Fruit fly (Drosophila melanogaster) whole organism, pupa: ENCODE results near the gene BBS1.

Experiments used
- CG10348 ChIP-seq: fragments of 200-800 bp; sonication (Bioruptor generic); IDR thresholded peaks from 2 replicates; pipeline ENCODE4 v1.3.6; 2022; ENCODE audit warnings: missing biosample characterization, missing genetic modification characterization
- CG12605 ChIP-seq: fragments of 200-800 bp; sonication (Bioruptor generic); IDR thresholded peaks from 2 replicates; pipeline ENCODE4 v1.3.6; 2022; ENCODE audit warnings: missing biosample characterization, missing genetic modification characterization
- CG13204 ChIP-seq: fragments of 200-800 bp; sonication (Bioruptor generic); optimal IDR thresholded peaks from 2 replicates; lab custom pipeline; 2018; ENCODE audit warnings: missing biosample characterization, mild to moderate bottlenecking, missing genetic modification characterization, moderate library complexity
- CG14655 ChIP-seq: fragments of 200-800 bp; sonication (Bioruptor generic); optimal IDR thresholded peaks from 3 replicates; lab custom pipeline; 2017; ENCODE audit warnings: mild to moderate bottlenecking, missing biosample characterization, missing genetic modification reagents, missing genetic modification characterization
- CG15710 ChIP-seq: fragments of 200-800 bp; sonication (Bioruptor generic); optimal IDR thresholded peaks from 2 replicates; lab custom pipeline; 2018; ENCODE audit warnings: missing biosample characterization, mild to moderate bottlenecking, missing genetic modification characterization, moderate library complexity
- CG17806 ChIP-seq: fragments of 200-800 bp; sonication (Bioruptor generic); optimal IDR thresholded peaks from 2 replicates; lab custom pipeline; 2018; ENCODE audit warnings: missing biosample characterization, mild to moderate bottlenecking, missing genetic modification characterization, moderate library complexity
- CG32121 ChIP-seq: fragments of 200-800 bp; sonication (Bioruptor generic); IDR thresholded peaks from 2 replicates; pipeline ENCODE4 v1.3.6; 2022; ENCODE audit warnings: missing biosample characterization, missing genetic modification characterization
- CG34367 ChIP-seq: fragments of 200-800 bp; sonication (Bioruptor generic); optimal IDR thresholded peaks from 2 replicates; lab custom pipeline; 2018; ENCODE audit warnings: missing biosample characterization, mild to moderate bottlenecking, missing genetic modification characterization
- CG4496 ChIP-seq: fragments of 200-800 bp; sonication (Bioruptor generic); IDR thresholded peaks from 3 replicates; pipeline ENCODE4 v1.3.6; 2022; ENCODE audit warnings: missing biosample characterization, missing genetic modification characterization
- CG8159 ChIP-seq: fragments of 200-800 bp; sonication (Bioruptor generic); optimal IDR thresholded peaks from 3 replicates; lab custom pipeline; 2018; ENCODE audit warnings: missing biosample characterization, mild to moderate bottlenecking, missing genetic modification characterization, moderate library complexity
- CG8301 ChIP-seq: fragments of 200-800 bp; sonication (Bioruptor generic); optimal IDR thresholded peaks from 2 replicates; lab custom pipeline; 2018; ENCODE audit warnings: missing biosample characterization, mild to moderate bottlenecking, missing genetic modification characterization
- CG9948 ChIP-seq: fragments of 200-800 bp; sonication (Bioruptor generic); optimal IDR thresholded peaks from 2 replicates; lab custom pipeline; 2018; ENCODE audit warnings: missing biosample characterization, mild to moderate bottlenecking, missing genetic modification characterization, moderate library complexity
- D1 ChIP-seq: fragments of 200-800 bp; sonication (Bioruptor generic); optimal IDR thresholded peaks from 2 replicates; lab custom pipeline; 2018; ENCODE audit warnings: missing biosample characterization, mild to moderate bottlenecking, missing genetic modification characterization, moderate library complexity
- EcR ChIP-seq: fragments of 200-800 bp; sonication (Bioruptor generic); optimal IDR thresholded peaks from 3 replicates; lab custom pipeline; 2019; ENCODE audit warnings: missing biosample characterization, missing genetic modification characterization, mild to moderate bottlenecking, moderate library complexity, missing genetic modification reagents
- Ets98B ChIP-seq: fragments of 200-800 bp; sonication (Bioruptor generic); IDR thresholded peaks from 2 replicates; pipeline ENCODE4 v1.3.6; 2022; ENCODE audit warnings: missing biosample characterization, missing genetic modification characterization
- Pif1A ChIP-seq: fragments of 200-800 bp; sonication (Bioruptor generic); optimal IDR thresholded peaks from 3 replicates; lab custom pipeline; 2016; ENCODE audit warnings: missing biosample characterization, missing genetic modification characterization
- Pif1B ChIP-seq: fragments of 200-800 bp; sonication (Bioruptor generic); optimal IDR thresholded peaks from 3 replicates; lab custom pipeline; 2016; ENCODE audit warnings: missing biosample characterization, missing genetic modification characterization
- Snoo ChIP-seq: fragments of 200-800 bp; sonication (Bioruptor generic); optimal IDR thresholded peaks from 3 replicates; lab custom pipeline; 2017; ENCODE audit warnings: missing biosample characterization, mild to moderate bottlenecking, missing genetic modification characterization, inconsistent platforms
- fd96Ca ChIP-seq: fragments of 200-800 bp; sonication (Bioruptor generic); IDR thresholded peaks from 3 replicates; pipeline ENCODE4 v1.3.6; 2022; ENCODE audit warnings: missing biosample characterization, missing genetic modification characterization
- gl ChIP-seq: fragments of 200-800 bp; sonication (Bioruptor generic); optimal IDR thresholded peaks from 2 replicates; lab custom pipeline; 2018; ENCODE audit warnings: missing biosample characterization, mild to moderate bottlenecking, missing genetic modification characterization
- rn ChIP-seq: fragments of 200-800 bp; sonication (Bioruptor generic); IDR thresholded peaks from 2 replicates; pipeline ENCODE4 v1.3.6; 2022; ENCODE audit warnings: missing biosample characterization, missing genetic modification characterization

BBS1 gene

dm6 chr3L:7103941-7104340, 21.8 kb upstream of the BBS1 start:
- no peak for TF ChIP-seq CG13204 (GFP tag; lab: Kevin White, UChicago)
- no peak for TF ChIP-seq fd96Ca (GFP tag; lab: Robert Waterston, UW)
- TF ChIP-seq Pif1B (GFP tag; lab: Kevin White, UChicago): no peak
- no peak for TF ChIP-seq EcR (GFP tag; lab: Kevin White, UChicago)
- TF ChIP-seq rn (GFP tag; lab: Robert Waterston, UW): no peak
- no peak for TF ChIP-seq D1 (tag; lab: Kevin White, UChicago)
- TF ChIP-seq CG10348 (GFP tag; lab: Robert Waterston, UW): no peak
- TF ChIP-seq CG4496 (GFP tag; lab: Robert Waterston, UW): peak; percentile 40; the same call in 1 of the 3 replicates
- TF ChIP-seq CG8159 (tag; lab: Kevin White, UChicago): no peak
- peak; percentile 13 for TF ChIP-seq CG14655 (GFP tag; lab: Kevin White, UChicago)
- no peak for TF ChIP-seq CG17806 (tag; lab: Kevin White, UChicago)
- no peak for TF ChIP-seq Ets98B
- TF ChIP-seq gl (tag; lab: Kevin White, UChicago): no peak
- no peak for TF ChIP-seq CG34367 (tag; lab: Kevin White, UChicago)
- TF ChIP-seq CG9948 (tag; lab: Kevin White, UChicago): no peak
- no peak for TF ChIP-seq CG15710 (tag; lab: Kevin White, UChicago)
- no peak for TF ChIP-seq Snoo (tag; lab: Kevin White, UChicago)
- TF ChIP-seq, all 21 proteins: peak for 2

dm6 chr3L:7104485-7104884, 21.2 kb upstream of the BBS1 start:
- no peak for TF ChIP-seq fd96Ca (GFP tag; lab: Robert Waterston, UW)
- TF ChIP-seq CG15710 (tag; lab: Kevin White, UChicago): no peak
- no peak for TF ChIP-seq D1 (tag; lab: Kevin White, UChicago)
- no peak for TF ChIP-seq CG8301 (tag; lab: Kevin White, UChicago)
- TF ChIP-seq Snoo (tag; lab: Kevin White, UChicago): no peak
- TF ChIP-seq EcR (GFP tag; lab: Kevin White, UChicago): no peak
- no peak for TF ChIP-seq CG32121
- TF ChIP-seq CG4496 (GFP tag; lab: Robert Waterston, UW): no peak

DNA sequence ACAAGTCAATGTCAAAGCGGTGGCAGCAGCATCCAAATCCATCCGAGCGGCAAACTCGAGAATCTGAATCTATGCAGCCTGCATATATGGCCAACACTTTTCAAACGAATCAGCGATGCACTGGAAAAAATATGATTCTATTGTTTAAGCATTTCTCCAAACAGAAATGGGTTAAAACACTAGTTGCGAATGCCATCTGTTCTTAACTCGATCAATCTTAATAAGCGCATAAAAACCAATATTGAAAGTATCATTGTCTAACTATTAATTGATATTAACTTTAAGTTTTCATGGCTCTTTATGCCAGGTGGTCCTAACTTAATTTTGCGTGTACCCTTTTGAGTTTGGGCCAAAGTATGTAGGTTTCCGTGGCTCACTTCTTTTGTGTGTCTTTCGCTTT, 20.0 kb upstream of the BBS1 start:
- TF ChIP-seq CG10348 (GFP tag; lab: Robert Waterston, UW) (no peak), CG14655 (GFP tag; lab: Kevin White, UChicago) (peak; percentile 27)
- TF ChIP-seq, all 21 proteins: peak for 1

DNA sequence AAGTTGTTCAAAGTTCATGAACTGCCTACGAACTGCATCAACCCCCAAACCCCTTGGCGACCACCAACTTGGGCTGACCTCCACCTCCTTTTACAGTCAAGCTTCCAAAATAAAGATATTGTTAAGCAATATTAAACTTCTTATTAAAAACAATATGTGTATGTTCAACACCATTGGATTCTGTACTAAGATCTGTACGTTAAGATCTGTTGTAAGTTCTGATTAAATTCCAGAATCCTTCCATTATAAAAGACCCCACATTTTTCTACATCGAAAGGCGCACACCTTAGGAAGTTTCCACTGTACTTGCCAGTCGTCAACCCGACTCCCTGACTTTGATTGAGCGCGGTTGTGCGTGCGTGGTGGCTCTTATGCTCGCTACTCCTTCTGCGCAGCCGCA, 12.7 kb upstream of the BBS1 start:
- TF ChIP-seq CG34367 (tag; lab: Kevin White, UChicago) (peak; percentile 56), EcR (GFP tag; lab: Kevin White, UChicago) (peak; percentile 90), CG12605 (GFP tag; lab: Robert Waterston, UW) (no peak), rn (GFP tag; lab: Robert Waterston, UW) (no peak), CG14655 (GFP tag; lab: Kevin White, UChicago) (peak; percentile 22), CG4496 (GFP tag; lab: Robert Waterston, UW) (0 out of 3 replicates have a peak, but pooled peaks have one; percentile 32), CG13204 (GFP tag; lab: Kevin White, UChicago) (peak; percentile 31), D1 (tag; lab: Kevin White, UChicago) (peak; percentile 34), Snoo (tag; lab: Kevin White, UChicago) (no peak), gl (tag; lab: Kevin White, UChicago) (peak; percentile 15), CG15710 (tag; lab: Kevin White, UChicago) (peak; percentile 75), CG10348 (GFP tag; lab: Robert Waterston, UW) (no peak), Pif1A (peak; percentile 65), CG9948 (tag; lab: Kevin White, UChicago) (peak; percentile 60), CG8159 (tag; lab: Kevin White, UChicago) (peak; percentile 72), CG17806 (tag; lab: Kevin White, UChicago) (peak; percentile 61), Pif1B (GFP tag; lab: Kevin White, UChicago) (no peak)

- TF ChIP-seq gl (tag; lab: Kevin White, UChicago): no peak
- TF ChIP-seq D1 (tag; lab: Kevin White, UChicago): no peak
- TF ChIP-seq rn (GFP tag; lab: Robert Waterston, UW): no peak
- TF ChIP-seq CG17806 (tag; lab: Kevin White, UChicago): no peak
These were observed 9.8 kb upstream of the BBS1 start for dm6 chr3L:7115944-7116343.

DNA sequence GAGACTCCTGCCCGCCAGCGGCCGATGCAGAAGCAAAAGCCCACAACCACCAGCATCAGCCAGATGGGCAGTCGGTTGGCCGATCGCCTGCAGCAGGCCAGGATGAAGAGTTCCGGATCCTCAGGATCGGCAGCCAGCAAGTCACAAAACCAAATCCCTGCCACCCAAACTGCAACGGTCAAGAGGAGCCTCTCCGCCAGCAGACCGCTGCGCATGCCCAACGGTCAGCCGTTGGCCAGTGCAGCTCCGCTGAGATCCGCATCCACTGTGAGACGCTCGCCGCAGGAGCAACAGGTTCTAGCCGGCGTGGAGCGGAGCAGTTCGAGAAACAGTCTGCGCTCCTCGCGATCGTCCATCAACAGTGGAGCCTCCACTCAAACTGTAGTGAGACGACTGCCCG, 3.6 kb upstream of the BBS1 start:
- no peak for TF ChIP-seq Snoo (tag; lab: Kevin White, UChicago)
- TF ChIP-seq CG34367 (tag; lab: Kevin White, UChicago): no peak
- TF ChIP-seq EcR (GFP tag; lab: Kevin White, UChicago): no peak
- TF ChIP-seq Pif1B (GFP tag; lab: Kevin White, UChicago): no peak
- no peak for TF ChIP-seq CG17806 (tag; lab: Kevin White, UChicago)
- no peak for TF ChIP-seq CG12605 (GFP tag; lab: Robert Waterston, UW)
- TF ChIP-seq CG8159 (tag; lab: Kevin White, UChicago): no peak
- TF ChIP-seq Ets98B: no peak
- no peak for TF ChIP-seq fd96Ca (GFP tag; lab: Robert Waterston, UW)
- TF ChIP-seq CG14655 (GFP tag; lab: Kevin White, UChicago): no peak
- no peak for TF ChIP-seq D1 (tag; lab: Kevin White, UChicago)
- TF ChIP-seq CG4496 (GFP tag; lab: Robert Waterston, UW): no peak
- no peak for TF ChIP-seq rn (GFP tag; lab: Robert Waterston, UW)
- TF ChIP-seq CG32121: no peak
- TF ChIP-seq, all 21 proteins: peak for 0
